Worm (Caenorhabditis elegans): ENCODE data around the gene C38C10.3.

DNA sequence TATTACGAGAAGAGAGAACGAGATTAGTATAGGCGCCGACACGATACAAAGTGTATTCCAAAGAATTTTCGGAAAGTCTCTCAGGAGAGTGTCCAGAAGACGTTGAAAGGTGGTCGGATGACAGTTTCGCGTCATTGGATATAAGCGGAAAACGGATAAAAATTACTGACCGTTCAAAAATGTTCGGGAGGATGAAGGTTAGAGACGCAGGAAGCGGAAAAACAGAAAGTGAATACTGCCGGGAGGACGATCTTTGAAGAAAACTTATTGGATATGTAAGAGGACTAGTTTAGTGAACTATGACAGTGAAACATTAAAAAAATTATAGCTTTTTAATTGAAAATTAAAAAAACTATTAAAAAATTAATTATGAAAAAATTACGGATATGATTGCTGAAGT is 50.4 kb downstream of the C38C10.3 start:
- TF ChIP-seq W03F9.2 (tag; optimal IDR thresholded peaks at IDR 0.05) (no peak), him-1 (tag; optimal IDR thresholded peaks at IDR 0.05) (no peak)
